Worm (Caenorhabditis elegans): ENCODE measurements around the gene Y38H6C.8.

ce11 chrV:20545742-20546141 lies 32.0 kb downstream of the Y38H6C.8 start:
- TF ChIP-seq mcd-1 (GFP tag; IDR thresholded peaks at IDR 0.05) (no peak), egrh-3 (GFP tag; IDR thresholded peaks at IDR 0.05) (no peak), hlh-12 (tag; optimal IDR thresholded peaks at IDR 0.05) (no peak), attf-5 (GFP tag; optimal IDR thresholded peaks at IDR 0.05) (no peak), pha-4 (tag; optimal IDR thresholded peaks at IDR 0.05) (no peak), hrde-1 (tag; optimal IDR thresholded peaks at IDR 0.05; ENCODE audit: borderline replicate concordance) (no peak), snpc-1.3 (tag; optimal IDR thresholded peaks at IDR 0.05; ENCODE audit: insufficient read depth) (no peak), sdz-38 (tag; optimal IDR thresholded peaks at IDR 0.05) (no peak), cebp-2 (GFP tag; IDR thresholded peaks at IDR 0.05) (no peak), hmg-1.2 (GFP tag; IDR thresholded peaks at IDR 0.05) (no peak), mxl-1 (tag; optimal IDR thresholded peaks at IDR 0.05) (no peak)

All from whole organism, young adult.